Worm (Caenorhabditis elegans) whole organism, L4 larva: Measurements from ENCODE around the gene srh-138.

Experiments used
- F10B5.3 ChIP-seq: sonication (generic microtip); optimal IDR thresholded peaks from 2 replicates; lab custom pipeline; 2016; ENCODE audit warnings: mild to moderate bottlenecking, missing genetic modification characterization, missing compliant biosample characterization
- Y5F2A.4 ChIP-seq: fragments of 200-800 bp; sonication (Bioruptor generic); optimal IDR thresholded peaks from 2 replicates; lab custom pipeline; 2018; ENCODE audit warnings: mild to moderate bottlenecking, missing genetic modification characterization, missing compliant biosample characterization
- aha-1 ChIP-seq: fragments of 150-350 bp; peaks from one replicate; lab custom pipeline; 2014; ENCODE audit warnings: missing biosample characterization, missing genetic modification characterization
- ceh-32 ChIP-seq: sonication (generic microtip); optimal IDR thresholded peaks from 2 replicates; lab custom pipeline; 2016; ENCODE audit warnings: mild to moderate bottlenecking, missing genetic modification characterization, missing compliant biosample characterization; ENCODE audit not compliant: poor library complexity
- ceh-62 ChIP-seq: sonication (generic microtip); optimal IDR thresholded peaks from 2 replicates; lab custom pipeline; 2017; ENCODE audit warnings: missing biosample characterization, missing genetic modification characterization
- fos-1 ChIP-seq: fragments of 150-350 bp; optimal IDR thresholded peaks from 2 replicates; lab custom pipeline; 2014; ENCODE audit warnings: missing biosample characterization, missing genetic modification characterization
- hif-1 ChIP-seq, 2 experiments: sonication (generic microtip); optimal IDR thresholded peaks; 2 replicates each; lab custom pipeline; 2016 to 2017; ENCODE audit warnings: missing compliant biosample characterization in 2 of 2, missing genetic modification characterization in 2 of 2, missing genetic modification reagents in 2 of 2, missing genotype in 2 of 2, mild to moderate bottlenecking in 1 of 2
- hlh-30 ChIP-seq: sonication (generic microtip); optimal IDR thresholded peaks from 2 replicates; lab custom pipeline; 2017; ENCODE audit warnings: antibody characterized with exemption, mild to moderate bottlenecking, missing genetic modification characterization, missing compliant biosample characterization; ENCODE audit not compliant: insufficient read depth
- lin-29 ChIP-seq: fragments of 200-800 bp; sonication (Bioruptor generic); IDR thresholded peaks from 2 replicates; pipeline ENCODE4 v1.3.6; 2022; ENCODE audit warnings: missing genetic modification reagents, missing genetic modification characterization, missing compliant biosample characterization
- lin-38 ChIP-seq: fragments of 200-800 bp; sonication (Bioruptor generic); IDR thresholded peaks from 2 replicates; pipeline ENCODE4 v1.3.6; 2022; ENCODE audit warnings: missing genetic modification reagents, missing genetic modification characterization, missing compliant biosample characterization
- lsy-2 ChIP-seq, 2 experiments: fragments of 150-350 bp in 1 of 2; sonication (generic microtip) in 1 of 2; optimal IDR thresholded peaks; 2 replicates each; lab custom pipeline; 2014 to 2017; ENCODE audit warnings: missing biosample characterization in 2 of 2, missing genetic modification characterization in 2 of 2
- mdt-29 ChIP-seq: fragments of 200-800 bp; sonication (Bioruptor generic); IDR thresholded peaks from 2 replicates; pipeline ENCODE4 v1.3.6; 2022; ENCODE audit warnings: missing genetic modification reagents, missing genetic modification characterization, missing compliant biosample characterization
- nhr-42 ChIP-seq: fragments of 200-800 bp; sonication (Bioruptor generic); IDR thresholded peaks from 2 replicates; pipeline ENCODE4 v1.3.6; 2022; ENCODE audit warnings: missing genetic modification characterization, missing compliant biosample characterization
- nhr-48 ChIP-seq: sonication (generic microtip); optimal IDR thresholded peaks from 2 replicates; lab custom pipeline; 2016; ENCODE audit warnings: mild to moderate bottlenecking, missing genetic modification characterization, missing compliant biosample characterization
- skn-1 ChIP-seq: fragments of 150-350 bp; optimal IDR thresholded peaks from 2 replicates; lab custom pipeline; 2014; ENCODE audit warnings: missing biosample characterization, missing genetic modification characterization
- snpc-4 ChIP-seq: fragments of 150-350 bp; optimal IDR thresholded peaks from 2 replicates; lab custom pipeline; 2014; ENCODE audit warnings: missing biosample characterization, missing genetic modification characterization
- unc-130 ChIP-seq: sonication (generic microtip); optimal IDR thresholded peaks from 2 replicates; lab custom pipeline; 2016; ENCODE audit warnings: missing genetic modification reagents, missing genetic modification characterization, missing compliant biosample characterization
- zfp-2 ChIP-seq: sonication (generic microtip); optimal IDR thresholded peaks from 2 replicates; lab custom pipeline; 2016; ENCODE audit warnings: mild to moderate bottlenecking, missing genetic modification characterization, missing compliant biosample characterization
- ztf-11 ChIP-seq: fragments of 150-350 bp; optimal IDR thresholded peaks from 2 replicates; lab custom pipeline; 2014; ENCODE audit warnings: missing biosample characterization, missing genetic modification characterization

Gene srh-138

ce11 chrV:16420696-16421095 is 50.1 kb downstream of the srh-138 start, which contains the start of gene srw-48:
srw-48 (plus strand) TSS chrV:16420996.
- TF ChIP-seq nhr-48 (tag; lab: Kevin White, UChicago) (no peak), snpc-4 (tag; lab: Kevin White, UChicago) (no peak), fos-1 (no peak), lsy-2 (tag; optimal IDR thresholded peaks at IDR 0.05; lab: Kevin White, UChicago) (no peak), hif-1 (tag; optimal IDR thresholded peaks at IDR 0.05; lab: Kevin White, UChicago) (no peak), ceh-32 (tag; lab: Kevin White, UChicago) (no peak), hlh-30 (tag; lab: Kevin White, UChicago) (no peak), lin-38 (GFP tag; lab: Robert Waterston, UW) (no peak), zfp-2 (tag; lab: Kevin White, UChicago) (no peak), skn-1 (tag; lab: Kevin White, UChicago) (no peak), ztf-11 (tag; lab: Kevin White, UChicago) (no peak), aha-1 (tag; lab: Kevin White, UChicago) (no peak), mdt-29 (GFP tag; lab: Robert Waterston, UW) (no peak)

- TF ChIP-seq aha-1 (tag; lab: Kevin White, UChicago) (peak; percentile 81), F10B5.3 (tag; lab: Kevin White, UChicago) (no peak), nhr-42 (GFP tag; lab: Robert Waterston, UW) (no peak), lin-29 (no peak), Y5F2A.4 (GFP tag; lab: Kevin White, UChicago) (no peak), unc-130 (GFP tag; lab: Kevin White, UChicago) (no peak), ceh-62 (tag; lab: Kevin White, UChicago) (no peak)
These were observed 51.0 kb downstream of the srh-138 start, which contains the start of gene F26D2.16 for ce11 chrV:16419769-16420168. F26D2.16 (minus strand) TSS chrV:16419869.
